Fruit fly (Drosophila melanogaster): ENCODE measurements around the gene Ets65A.

dm6 chr3L:6093213-6093612 is 4.2 kb upstream of the Ets65A start, which contains the start of gene CG10469:
- TF ChIP-seq EcR (GFP tag; optimal IDR thresholded peaks at IDR 0.05): no peak
- TF ChIP-seq usp (GFP tag; optimal IDR thresholded peaks at IDR 0.05): no peak
- TF ChIP-seq Dll (optimal IDR thresholded peaks at IDR 0.05): no peak
- no peak for TF ChIP-seq pan (optimal IDR thresholded peaks at IDR 0.05)
- no peak for TF ChIP-seq CG8478 (optimal IDR thresholded peaks at IDR 0.05)
- TF ChIP-seq psq (optimal IDR thresholded peaks at IDR 0.05): no peak
